Worm (Caenorhabditis elegans) whole organism, L4 larva: ENCODE results near the gene dach-1.

ENCODE experiments used
- ama-1 ChIP-seq: fragments of 150-350 bp; optimal IDR thresholded peaks from 2 replicates; lab custom pipeline; 2014; ENCODE audit warnings: inconsistent platforms, mixed read lengths
- lin-39 ChIP-seq: fragments of 150-350 bp; optimal IDR thresholded peaks from 2 replicates; lab custom pipeline; 2014; ENCODE audit warnings: missing biosample characterization, missing genetic modification reagents, missing genetic modification characterization
- unc-39 ChIP-seq: sonication (generic microtip); optimal IDR thresholded peaks from 2 replicates; lab custom pipeline; 2017; ENCODE audit warnings: missing biosample characterization, missing genetic modification characterization
- unc-62 ChIP-seq, 3 experiments: fragments of 150-350 bp in 1 of 3; sonication (generic microtip); optimal IDR thresholded peaks in 2 of 3; peaks in 1 of 3; 1 replicate in 1 of 3; 2 replicates in 2 of 3; lab custom pipeline; 2014 to 2017; ENCODE audit warnings: missing biosample characterization in 3 of 3, missing genetic modification characterization in 3 of 3, missing genetic modification reagents in 3 of 3, missing genotype in 1 of 3
- ztf-11 ChIP-seq: fragments of 150-350 bp; optimal IDR thresholded peaks from 2 replicates; lab custom pipeline; 2014; ENCODE audit warnings: missing biosample characterization, missing genetic modification characterization

DNA sequence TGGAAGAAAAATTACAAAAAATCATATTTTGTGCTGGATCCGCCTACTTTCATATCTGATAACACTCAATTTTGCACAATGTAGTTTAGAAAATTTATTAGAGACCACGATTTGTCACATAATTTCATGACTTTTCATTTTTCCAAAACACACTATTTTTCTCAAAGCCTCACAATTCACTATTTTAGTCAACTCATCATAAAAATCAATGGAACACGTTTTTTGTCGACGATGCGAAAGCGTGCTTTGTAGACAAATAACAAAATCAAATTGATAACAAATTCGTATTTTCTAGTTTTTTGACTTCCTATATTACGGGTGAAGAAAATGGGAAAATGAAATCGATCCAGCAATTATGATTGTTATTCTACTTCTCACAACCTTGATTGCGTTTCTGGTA lies 8.0 kb upstream of the dach-1 start, which contains the start of gene cyp-35B2:
- TF ChIP-seq ztf-11 (no peak), ama-1 (no peak), lin-39 (no peak), unc-62 (GFP tag; optimal IDR thresholded peaks at IDR 0.05 in 1 of 2; lab: Kevin White, UChicago) (no peak), unc-62 (tag; optimal IDR thresholded peaks at IDR 0.05; lab: Kevin White, UChicago) (no peak), unc-39 (tag; lab: Kevin White, UChicago) (no peak)
